Fruit fly (Drosophila melanogaster) whole organism, prepupa: ENCODE results near the gene Imp.

Experiments used
- Blimp-1 ChIP-seq: fragments of 200-800 bp; sonication (Bioruptor generic); optimal IDR thresholded peaks from 3 replicates; lab custom pipeline; 2017; ENCODE audit warnings: missing biosample characterization, missing genetic modification characterization, mild to moderate bottlenecking, moderate library complexity, missing genetic modification reagents
- CG10631 ChIP-seq: fragments of 200-800 bp; sonication (Bioruptor generic); optimal IDR thresholded peaks from 2 replicates; lab custom pipeline; 2016; ENCODE audit warnings: missing biosample characterization, missing genetic modification characterization
- CG10669 ChIP-seq: fragments of 200-800 bp; sonication (Bioruptor generic); optimal IDR thresholded peaks from 3 replicates; lab custom pipeline; 2018; ENCODE audit warnings: missing biosample characterization, mild to moderate bottlenecking, missing genetic modification characterization, moderate library complexity
- CG11294 ChIP-seq: fragments of 200-800 bp; sonication (Bioruptor generic); IDR thresholded peaks from 2 replicates; pipeline ENCODE4 v1.3.6; 2022; ENCODE audit warnings: missing biosample characterization, missing genetic modification characterization
- CG11762 ChIP-seq: fragments of 200-800 bp; sonication (Bioruptor generic); optimal IDR thresholded peaks from 3 replicates; lab custom pipeline; 2016; ENCODE audit warnings: missing biosample characterization, missing genetic modification characterization; ENCODE audit not compliant: insufficient read depth
- CG11902 ChIP-seq: fragments of 200-800 bp; sonication (Bioruptor generic); optimal IDR thresholded peaks from 3 replicates; lab custom pipeline; 2016; ENCODE audit warnings: missing biosample characterization, missing genetic modification characterization
- CG15336 ChIP-seq: fragments of 200-800 bp; sonication (Bioruptor generic); IDR thresholded peaks from 2 replicates; pipeline ENCODE4 v1.3.6; 2022; ENCODE audit warnings: missing biosample characterization, missing genetic modification characterization
- CG1621 ChIP-seq: fragments of 200-800 bp; sonication (Bioruptor generic); optimal IDR thresholded peaks from 3 replicates; lab custom pipeline; 2018; ENCODE audit warnings: missing biosample characterization, mild to moderate bottlenecking, missing genetic modification characterization
- CG31627 ChIP-seq: fragments of 200-800 bp; sonication (Bioruptor generic); optimal IDR thresholded peaks from 3 replicates; lab custom pipeline; 2016; ENCODE audit warnings: missing biosample characterization, missing genetic modification characterization
- CG32006 ChIP-seq: fragments of 200-800 bp; sonication (Bioruptor generic); optimal IDR thresholded peaks from 3 replicates; lab custom pipeline; 2017; ENCODE audit warnings: missing biosample characterization, mild to moderate bottlenecking, missing genetic modification characterization
- CG34406 ChIP-seq: fragments of 200-800 bp; sonication (Bioruptor generic); optimal IDR thresholded peaks from 3 replicates; lab custom pipeline; 2016; ENCODE audit warnings: missing biosample characterization, missing genetic modification characterization
- CG3919 ChIP-seq: fragments of 200-800 bp; sonication (Bioruptor generic); optimal IDR thresholded peaks from 3 replicates; lab custom pipeline; 2016; ENCODE audit warnings: missing biosample characterization, missing genetic modification characterization
- CG4318 ChIP-seq: fragments of 200-800 bp; sonication (Bioruptor generic); optimal IDR thresholded peaks from 3 replicates; lab custom pipeline; 2017; ENCODE audit warnings: missing biosample characterization, mild to moderate bottlenecking, missing genetic modification characterization
- CG6163 ChIP-seq: fragments of 200-800 bp; sonication (Bioruptor generic); IDR thresholded peaks from 3 replicates; pipeline ENCODE4 v1.3.6; 2022; ENCODE audit warnings: missing biosample characterization, missing genetic modification characterization
- CG6276 ChIP-seq: fragments of 200-800 bp; sonication (Bioruptor generic); optimal IDR thresholded peaks from 2 replicates; lab custom pipeline; 2017; ENCODE audit warnings: missing biosample characterization, mild to moderate bottlenecking, missing genetic modification characterization
- CG6792 ChIP-seq: fragments of 200-800 bp; sonication (Bioruptor generic); optimal IDR thresholded peaks from 3 replicates; lab custom pipeline; 2016; ENCODE audit warnings: missing biosample characterization, missing genetic modification characterization
- CG6808 ChIP-seq: fragments of 200-800 bp; sonication (Bioruptor generic); optimal IDR thresholded peaks from 3 replicates; lab custom pipeline; 2017; ENCODE audit warnings: missing biosample characterization, missing genetic modification characterization, mild to moderate bottlenecking, moderate library complexity, missing genetic modification reagents
- CG6854 ChIP-seq: fragments of 200-800 bp; sonication (Bioruptor generic); optimal IDR thresholded peaks from 2 replicates; lab custom pipeline; 2017; ENCODE audit warnings: missing biosample characterization, mild to moderate bottlenecking, missing genetic modification characterization
- CG7368 ChIP-seq: fragments of 200-800 bp; sonication (Bioruptor generic); optimal IDR thresholded peaks from 3 replicates; lab custom pipeline; 2016; ENCODE audit warnings: missing biosample characterization, missing genetic modification characterization
- CG8119 ChIP-seq: fragments of 200-800 bp; sonication (Bioruptor generic); IDR thresholded peaks from 3 replicates; pipeline ENCODE4 v1.3.6; 2022; ENCODE audit warnings: missing biosample characterization, missing genetic modification characterization
- CG8319 ChIP-seq: fragments of 200-800 bp; sonication (Bioruptor generic); optimal IDR thresholded peaks from 3 replicates; lab custom pipeline; 2016; ENCODE audit warnings: missing biosample characterization, missing genetic modification characterization
- CG8632 ChIP-seq: fragments of 200-800 bp; sonication (Bioruptor generic); optimal IDR thresholded peaks from 3 replicates; lab custom pipeline; 2016; ENCODE audit warnings: missing biosample characterization, missing genetic modification characterization
- CG9139 ChIP-seq: fragments of 200-800 bp; sonication (Bioruptor generic); optimal IDR thresholded peaks from 3 replicates; lab custom pipeline; 2017; ENCODE audit warnings: missing biosample characterization, mild to moderate bottlenecking, missing genetic modification characterization
- Eip75B ChIP-seq: fragments of 200-800 bp; sonication (Bioruptor generic); optimal IDR thresholded peaks from 3 replicates; lab custom pipeline; 2016; ENCODE audit warnings: missing biosample characterization, missing genetic modification characterization
- Eip78C ChIP-seq: fragments of 200-800 bp; sonication (Bioruptor generic); peaks from one replicate; lab custom pipeline; 2016; ENCODE audit warnings: missing biosample characterization, missing genetic modification characterization
- Eip93F ChIP-seq: fragments of 200-800 bp; sonication (Bioruptor generic); optimal IDR thresholded peaks from 2 replicates; lab custom pipeline; 2016; ENCODE audit warnings: missing biosample characterization, mild to moderate bottlenecking, missing genetic modification characterization
- Ets21C ChIP-seq: fragments of 200-800 bp; sonication (Bioruptor generic); optimal IDR thresholded peaks from 3 replicates; lab custom pipeline; 2016; ENCODE audit warnings: missing biosample characterization, missing genetic modification characterization
- Ets96B ChIP-seq: fragments of 200-800 bp; optimal IDR thresholded peaks from 2 replicates; lab custom pipeline; 2019; ENCODE audit warnings: missing biosample characterization, mild to moderate bottlenecking, missing genetic modification characterization, moderate library complexity
- Gug ChIP-seq: fragments of 200-800 bp; sonication (Bioruptor generic); IDR thresholded peaks from 2 replicates; pipeline ENCODE4 v1.3.6; 2022; ENCODE audit warnings: missing biosample characterization, missing genetic modification characterization
- Hr4 ChIP-seq: fragments of 200-800 bp; sonication (Bioruptor generic); optimal IDR thresholded peaks from 3 replicates; lab custom pipeline; 2016; ENCODE audit warnings: missing biosample characterization, missing genetic modification characterization
- Lpt ChIP-seq: fragments of 200-800 bp; sonication (Bioruptor generic); optimal IDR thresholded peaks from 3 replicates; lab custom pipeline; 2016; ENCODE audit warnings: missing biosample characterization, missing genetic modification characterization
- Met ChIP-seq: fragments of 200-800 bp; sonication (Bioruptor generic); optimal IDR thresholded peaks from 3 replicates; lab custom pipeline; 2016; ENCODE audit warnings: missing biosample characterization, missing genetic modification characterization
- OdsH ChIP-seq: fragments of 200-800 bp; sonication (Bioruptor generic); optimal IDR thresholded peaks from 3 replicates; lab custom pipeline; 2016; ENCODE audit warnings: missing biosample characterization, missing genetic modification characterization
- Smox ChIP-seq: fragments of 200-800 bp; sonication (Bioruptor generic); optimal IDR thresholded peaks from 3 replicates; lab custom pipeline; 2016; ENCODE audit warnings: missing biosample characterization, missing genetic modification characterization
- Sox14 ChIP-seq: fragments of 200-800 bp; sonication (Bioruptor generic); optimal IDR thresholded peaks from 3 replicates; lab custom pipeline; 2016; ENCODE audit warnings: missing biosample characterization, missing genetic modification characterization
- acj6 ChIP-seq: fragments of 200-800 bp; sonication (Bioruptor generic); optimal IDR thresholded peaks from 3 replicates; lab custom pipeline; 2016; ENCODE audit warnings: missing biosample characterization, missing genetic modification characterization
- dsx ChIP-seq: fragments of 200-800 bp; optimal IDR thresholded peaks from 3 replicates; lab custom pipeline; 2019; ENCODE audit warnings: missing biosample characterization, mild to moderate bottlenecking, missing genetic modification characterization, moderate library complexity; ENCODE audit not compliant: poor library complexity, severe bottlenecking
- eg ChIP-seq: fragments of 200-800 bp; sonication (Bioruptor generic); IDR thresholded peaks from 3 replicates; pipeline ENCODE4 v1.3.6; 2022; ENCODE audit warnings: missing biosample characterization, missing genetic modification characterization
- fd85E ChIP-seq: fragments of 200-800 bp; sonication (Bioruptor generic); optimal IDR thresholded peaks from 3 replicates; lab custom pipeline; 2016; ENCODE audit warnings: missing biosample characterization, missing genetic modification characterization
- fkh ChIP-seq: fragments of 200-800 bp; sonication (Bioruptor generic); optimal IDR thresholded peaks from 3 replicates; lab custom pipeline; 2017; ENCODE audit warnings: missing biosample characterization, mild to moderate bottlenecking, missing genetic modification characterization, moderate library complexity
- lz ChIP-seq: fragments of 200-800 bp; sonication (Bioruptor generic); optimal IDR thresholded peaks from 3 replicates; lab custom pipeline; 2016; ENCODE audit warnings: missing biosample characterization, missing genetic modification characterization
- pdm3 ChIP-seq: fragments of 200-800 bp; sonication (Bioruptor generic); optimal IDR thresholded peaks from 3 replicates; lab custom pipeline; 2016; ENCODE audit warnings: missing biosample characterization, missing genetic modification characterization
- salr ChIP-seq, 2 experiments: fragments of 200-800 bp; sonication (Bioruptor generic); optimal IDR thresholded peaks; 3 replicates each; lab custom pipeline; 2016 to 2018; ENCODE audit warnings: missing biosample characterization in 2 of 2, missing genetic modification characterization in 2 of 2, mild to moderate bottlenecking in 1 of 2
- spab ChIP-seq: fragments of 200-800 bp; sonication (Bioruptor generic); optimal IDR thresholded peaks from 2 replicates; lab custom pipeline; 2017; ENCODE audit warnings: missing biosample characterization, mild to moderate bottlenecking, missing genetic modification characterization, missing genetic modification reagents
- ss ChIP-seq, 2 experiments: fragments of 200-800 bp; sonication (Bioruptor generic); optimal IDR thresholded peaks; 2 replicates in 1 of 2; 3 replicates in 1 of 2; lab custom pipeline; 2017 to 2018; ENCODE audit warnings: mild to moderate bottlenecking in 2 of 2, missing biosample characterization in 2 of 2, missing genetic modification characterization in 2 of 2, moderate library complexity in 1 of 2
- svp ChIP-seq: fragments of 200-800 bp; sonication (Bioruptor generic); peaks from one replicate; lab custom pipeline; 2016; ENCODE audit warnings: missing biosample characterization, missing genetic modification characterization

Gene Imp

DNA sequence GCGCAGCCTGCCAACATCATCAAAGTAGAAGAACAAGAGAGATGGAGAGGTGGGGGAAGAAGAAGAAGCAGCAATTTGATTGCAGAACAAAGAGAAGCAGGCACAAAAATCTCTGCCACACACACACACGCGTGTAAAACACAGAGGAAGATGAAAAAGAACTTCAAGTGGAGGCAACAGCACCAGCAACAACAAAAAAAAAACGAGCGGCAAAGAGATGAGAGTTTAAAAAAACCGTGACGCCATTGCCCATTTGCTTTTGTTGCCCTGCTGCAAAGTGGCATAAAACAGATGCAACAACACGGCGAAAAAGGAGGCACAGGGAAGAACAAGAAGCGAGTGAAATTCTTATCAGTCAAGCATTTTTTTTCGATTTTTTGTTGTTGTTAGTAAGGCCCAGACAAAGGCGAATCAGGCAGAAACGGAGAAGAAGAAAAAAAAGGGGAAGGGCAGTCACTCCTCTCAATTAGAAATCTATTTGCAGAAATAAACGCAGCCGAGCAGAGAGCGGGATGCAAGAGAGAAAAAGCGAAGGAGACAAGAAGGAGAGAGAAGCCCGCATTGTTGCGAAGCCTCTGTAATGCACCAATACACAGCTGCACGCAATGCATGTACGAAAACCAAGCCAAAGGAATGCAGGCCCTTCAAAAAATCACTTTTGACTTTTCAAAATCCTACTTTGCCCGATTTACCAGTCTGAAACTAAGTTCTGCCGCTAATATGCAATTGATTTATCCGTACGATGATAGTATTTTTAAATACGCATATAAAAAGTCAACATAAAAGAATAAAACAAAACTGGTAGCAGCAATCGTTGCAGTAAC lies 82.1 kb downstream of the Imp start (continued):
- TF ChIP-seq OdsH (GFP tag; lab: Kevin White, UChicago) (no peak), CG3919 (GFP tag; lab: Kevin White, UChicago) (peak; percentile 7), CG4318 (GFP tag; lab: Kevin White, UChicago) (no peak), salr (GFP tag; optimal IDR thresholded peaks at IDR 0.05; lab: Kevin White, UChicago) (peak in 1 of 2 experiments; percentile 47), CG6792 (GFP tag; lab: Kevin White, UChicago) (no peak), svp (GFP tag; lab: Kevin White, UChicago) (peak; percentile 66), Eip93F (GFP tag; lab: Kevin White, UChicago) (no peak), Ets21C (no peak), CG6854 (GFP tag; lab: Kevin White, UChicago) (peak; percentile 2), Blimp-1 (GFP tag; lab: Kevin White, UChicago) (no peak), dsx (peak; percentile 25), Eip75B (GFP tag; lab: Kevin White, UChicago) (no peak), CG8632 (no peak), CG7368 (GFP tag; lab: Kevin White, UChicago) (no peak), CG10631 (GFP tag; lab: Kevin White, UChicago) (no peak), ss (GFP tag; optimal IDR thresholded peaks at IDR 0.05; lab: Kevin White, UChicago) (peak; percentile 62 to 69), Sox14 (GFP tag; lab: Kevin White, UChicago) (peak; percentile 86), CG6276 (GFP tag; lab: Kevin White, UChicago) (peak; percentile 60), fkh (GFP tag; lab: Kevin White, UChicago) (no peak), Ets96B (peak; percentile 21)

DNA sequence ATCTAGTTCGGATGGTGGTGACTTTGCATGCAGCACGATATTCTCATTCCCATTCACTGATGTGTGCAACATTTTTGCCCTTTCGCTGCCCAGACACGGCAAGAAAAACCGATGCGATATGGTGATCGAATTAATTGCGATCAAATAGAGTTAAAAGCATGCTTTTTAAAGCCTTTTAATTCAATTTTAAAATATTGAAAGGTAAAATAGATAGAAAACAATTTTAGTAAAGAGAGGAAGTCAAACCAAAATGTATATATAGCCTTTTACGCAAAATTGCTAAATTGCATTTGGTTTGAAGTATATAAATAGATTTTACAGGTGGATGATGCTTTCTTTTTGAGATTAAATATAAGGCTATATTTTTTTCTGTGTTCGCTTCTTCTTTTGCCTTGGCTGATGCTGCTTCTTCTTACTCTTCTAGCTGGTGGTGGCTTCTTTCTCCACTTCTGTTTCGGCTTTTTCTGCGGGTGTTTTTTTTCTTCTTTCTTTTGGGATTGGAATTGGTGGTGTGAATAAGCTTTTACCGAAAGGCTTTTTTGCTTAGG lies 83.0 kb downstream of the Imp start:
- TF ChIP-seq CG1621 (tag; lab: Kevin White, UChicago) (no peak), CG6808 (peak; percentile 8), Gug (GFP tag; lab: Robert Waterston, UW) (no peak), Smox (GFP tag; lab: Kevin White, UChicago) (no peak), CG9139 (GFP tag; lab: Kevin White, UChicago) (no peak), CG31627 (GFP tag; lab: Kevin White, UChicago) (no peak), acj6 (GFP tag; lab: Kevin White, UChicago) (no peak), Hr4 (GFP tag; lab: Kevin White, UChicago) (no peak), CG6163 (GFP tag; lab: Robert Waterston, UW) (peak; percentile 38; the same call in 1 of the 3 replicates), eg (no peak), Sox14 (GFP tag; lab: Kevin White, UChicago) (no peak), salr (GFP tag; optimal IDR thresholded peaks at IDR 0.05; lab: Kevin White, UChicago) (no peak), CG6276 (GFP tag; lab: Kevin White, UChicago) (no peak), Blimp-1 (GFP tag; lab: Kevin White, UChicago) (no peak), CG32006 (GFP tag; lab: Kevin White, UChicago) (no peak), fd85E (GFP tag; lab: Kevin White, UChicago) (no peak), Met (GFP tag; lab: Kevin White, UChicago) (peak; percentile 46), Eip78C (GFP tag; lab: Kevin White, UChicago) (peak; percentile 83), CG11294 (no peak), CG11902 (GFP tag; lab: Kevin White, UChicago) (no peak), CG15336 (no peak), OdsH (GFP tag; lab: Kevin White, UChicago) (no peak), Ets21C (no peak), spab (GFP tag; lab: Kevin White, UChicago) (no peak), CG10669 (GFP tag; lab: Kevin White, UChicago) (peak; percentile 17), Lpt (GFP tag; lab: Kevin White, UChicago) (no peak), CG7368 (GFP tag; lab: Kevin White, UChicago) (no peak), CG8319 (GFP tag; lab: Kevin White, UChicago) (no peak), CG11762 (GFP tag; lab: Kevin White, UChicago) (no peak), CG8119 (GFP tag; lab: Robert Waterston, UW) (no peak), pdm3 (GFP tag; lab: Kevin White, UChicago) (no peak), lz (no peak), CG4318 (GFP tag; lab: Kevin White, UChicago) (no peak), CG34406 (GFP tag; lab: Kevin White, UChicago) (peak; percentile 15), svp (GFP tag; lab: Kevin White, UChicago) (peak; percentile 62), CG8632 (no peak), CG6854 (GFP tag; lab: Kevin White, UChicago) (no peak), Eip93F (GFP tag; lab: Kevin White, UChicago) (no peak), ss (GFP tag; optimal IDR thresholded peaks at IDR 0.05; lab: Kevin White, UChicago) (peak; percentile 41 to 62)
